Fruit fly (Drosophila melanogaster) whole organism, pupa: ENCODE results near the gene CG32762.

ENCODE experiments used
- CG15710 ChIP-seq: fragments of 200-800 bp; sonication (Bioruptor generic); optimal IDR thresholded peaks from 2 replicates; lab custom pipeline; 2018; ENCODE audit warnings: missing biosample characterization, mild to moderate bottlenecking, missing genetic modification characterization, moderate library complexity
- CG32121 ChIP-seq: fragments of 200-800 bp; sonication (Bioruptor generic); IDR thresholded peaks from 2 replicates; pipeline ENCODE4 v1.3.6; 2022; ENCODE audit warnings: missing biosample characterization, missing genetic modification characterization
- CG4496 ChIP-seq: fragments of 200-800 bp; sonication (Bioruptor generic); IDR thresholded peaks from 3 replicates; pipeline ENCODE4 v1.3.6; 2022; ENCODE audit warnings: missing biosample characterization, missing genetic modification characterization
- CG8159 ChIP-seq: fragments of 200-800 bp; sonication (Bioruptor generic); optimal IDR thresholded peaks from 3 replicates; lab custom pipeline; 2018; ENCODE audit warnings: missing biosample characterization, mild to moderate bottlenecking, missing genetic modification characterization, moderate library complexity
- Snoo ChIP-seq: fragments of 200-800 bp; sonication (Bioruptor generic); optimal IDR thresholded peaks from 3 replicates; lab custom pipeline; 2017; ENCODE audit warnings: missing biosample characterization, mild to moderate bottlenecking, missing genetic modification characterization, inconsistent platforms
- gl ChIP-seq: fragments of 200-800 bp; sonication (Bioruptor generic); optimal IDR thresholded peaks from 2 replicates; lab custom pipeline; 2018; ENCODE audit warnings: missing biosample characterization, mild to moderate bottlenecking, missing genetic modification characterization

DNA sequence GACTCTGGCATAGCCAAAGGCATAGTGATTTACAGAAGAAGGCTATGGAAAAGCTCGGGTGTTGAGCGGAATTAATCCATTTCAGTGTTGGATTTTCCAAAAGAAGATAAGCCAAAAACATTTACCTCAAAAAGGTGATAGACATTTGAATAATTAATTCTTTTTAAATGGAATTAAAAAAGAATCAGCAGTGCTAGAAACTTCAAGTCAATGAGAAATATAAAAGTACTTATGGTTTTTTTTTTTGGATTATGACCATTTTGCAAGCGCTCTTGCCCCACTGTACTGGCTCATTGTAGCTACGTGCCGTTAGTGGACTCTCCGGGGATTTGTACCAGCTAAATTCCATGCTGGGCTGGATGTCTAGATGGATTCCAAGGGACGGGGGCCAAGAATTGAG lies 15.1 kb downstream of the CG32762 start:
- TF ChIP-seq CG8159 (tag; lab: Kevin White, UChicago) (no peak), Snoo (tag; lab: Kevin White, UChicago) (no peak), gl (tag; lab: Kevin White, UChicago) (no peak), CG4496 (no peak), CG15710 (tag; lab: Kevin White, UChicago) (no peak), CG32121 (GFP tag; lab: Robert Waterston, UW) (no peak)
